Worm (Caenorhabditis elegans) whole organism, L4 larva: Measurements from ENCODE around the gene clec-51.
A peak's percentile ranks its signal among the peaks of the same experiment; 100 is the strongest.

ENCODE experiments used
- F10B5.3 ChIP-seq: sonication (generic microtip); optimal IDR thresholded peaks from 2 replicates; lab custom pipeline; 2016; ENCODE audit warnings: mild to moderate bottlenecking, missing genetic modification characterization, missing compliant biosample characterization
- R02D3.7 ChIP-seq: fragments of 150-350 bp; sonication (generic microtip); optimal IDR thresholded peaks from 3 replicates; lab custom pipeline; 2014; ENCODE audit warnings: missing biosample characterization, missing genetic modification characterization
- Y75B8A.6 ChIP-seq: fragments of 200-800 bp; sonication (Bioruptor generic); IDR thresholded peaks from 2 replicates; pipeline ENCODE4 v1.3.6; 2022; ENCODE audit warnings: missing genetic modification reagents, missing genetic modification characterization, missing compliant biosample characterization
- ZK337.2 ChIP-seq: fragments of 200-800 bp; sonication (Bioruptor generic); IDR thresholded peaks from 2 replicates; pipeline ENCODE4 v1.3.6; 2022; ENCODE audit warnings: missing genetic modification reagents, missing genetic modification characterization, missing compliant biosample characterization
- aly-2 ChIP-seq: sonication (generic microtip); optimal IDR thresholded peaks from 2 replicates; lab custom pipeline; 2018; ENCODE audit warnings: missing biosample characterization, missing genetic modification characterization
- ama-1 ChIP-seq: fragments of 150-350 bp; optimal IDR thresholded peaks from 2 replicates; lab custom pipeline; 2014; ENCODE audit warnings: inconsistent platforms, mixed read lengths
- arid-1 ChIP-seq: fragments of 200-800 bp; sonication (Bioruptor generic); conservative IDR thresholded peaks from 2 replicates; pipeline ENCODE4 v1.3.6; 2022; ENCODE audit warnings: missing genetic modification reagents, missing genetic modification characterization, missing compliant biosample characterization
- attf-4 ChIP-seq: sonication (generic microtip); optimal IDR thresholded peaks from 3 replicates; lab custom pipeline; 2017; ENCODE audit warnings: missing biosample characterization, missing genetic modification characterization
- ceh-20 ChIP-seq: fragments of 200-800 bp; sonication (Bioruptor generic); IDR thresholded peaks from 2 replicates; pipeline ENCODE4 v1.3.6; 2022; ENCODE audit warnings: missing genetic modification reagents, missing genetic modification characterization, missing compliant biosample characterization
- ceh-32 ChIP-seq: sonication (generic microtip); optimal IDR thresholded peaks from 2 replicates; lab custom pipeline; 2016; ENCODE audit warnings: mild to moderate bottlenecking, missing genetic modification characterization, missing compliant biosample characterization; ENCODE audit not compliant: poor library complexity
- ceh-82 ChIP-seq: sonication (generic microtip); optimal IDR thresholded peaks from 2 replicates; lab custom pipeline; 2017; ENCODE audit warnings: missing biosample characterization, missing genetic modification characterization
- ces-1 ChIP-seq: fragments of 150-350 bp; sonication (generic microtip); optimal IDR thresholded peaks from 4 replicates; lab custom pipeline; 2014; ENCODE audit warnings: missing biosample characterization, missing genetic modification reagents, missing genetic modification characterization
- cey-2 ChIP-seq: sonication (generic microtip); optimal IDR thresholded peaks from 3 replicates; lab custom pipeline; 2017; ENCODE audit warnings: missing genetic modification characterization, mild to moderate bottlenecking, missing compliant biosample characterization, antibody characterized with exemption, borderline replicate concordance; ENCODE audit not compliant: insufficient read depth
- ctbp-1 ChIP-seq: fragments of 200-800 bp; sonication (Bioruptor generic); IDR thresholded peaks from 2 replicates; pipeline ENCODE4 v1.3.6; 2022; ENCODE audit warnings: missing genetic modification reagents, missing genetic modification characterization, missing compliant biosample characterization
- daf-16 ChIP-seq, 3 experiments: sonication (generic microtip); optimal IDR thresholded peaks; 2 replicates each; lab custom pipeline; 2016 to 2017; ENCODE audit warnings: missing genetic modification characterization in 3 of 3, missing genetic modification reagents in 3 of 3, mild to moderate bottlenecking in 2 of 3, missing compliant biosample characterization in 2 of 3, missing biosample characterization in 1 of 3, moderate library complexity in 1 of 3
- dmd-8 ChIP-seq: fragments of 200-800 bp; sonication (Bioruptor generic); IDR thresholded peaks from 2 replicates; pipeline ENCODE4 v1.3.6; 2022; ENCODE audit warnings: missing genetic modification characterization, missing compliant biosample characterization
- dpl-1 ChIP-seq: fragments of 150-350 bp; optimal IDR thresholded peaks from 2 replicates; lab custom pipeline; 2014; ENCODE audit warnings: missing biosample characterization, missing genetic modification reagents, missing genetic modification characterization
- dve-1 ChIP-seq: sonication (generic microtip); optimal IDR thresholded peaks from 2 replicates; lab custom pipeline; 2017; ENCODE audit warnings: antibody characterized with exemption, mild to moderate bottlenecking, missing genetic modification characterization, missing compliant biosample characterization; ENCODE audit not compliant: insufficient read depth
- egl-27 ChIP-seq: sonication (generic microtip); optimal IDR thresholded peaks from 3 replicates; lab custom pipeline; 2017; ENCODE audit warnings: missing biosample characterization, missing genetic modification reagents, missing genetic modification characterization
- fkh-10 ChIP-seq: fragments of 150-350 bp; optimal IDR thresholded peaks from 2 replicates; lab custom pipeline; 2014; ENCODE audit warnings: missing biosample characterization, missing genetic modification reagents, missing genetic modification characterization
- hmg-1.1 ChIP-seq: fragments of 200-800 bp; sonication (Bioruptor generic); IDR thresholded peaks from 2 replicates; pipeline ENCODE4 v1.3.6; 2022; ENCODE audit warnings: missing genetic modification reagents, missing genetic modification characterization, missing compliant biosample characterization
- lim-7 ChIP-seq: fragments of 200-800 bp; sonication (Bioruptor generic); IDR thresholded peaks from 2 replicates; pipeline ENCODE4 v1.3.6; 2022; ENCODE audit warnings: missing genetic modification characterization, missing compliant biosample characterization
- lin-1 ChIP-seq: fragments of 200-800 bp; sonication (Bioruptor generic); IDR thresholded peaks from 2 replicates; pipeline ENCODE4 v1.3.6; 2022; ENCODE audit warnings: missing genetic modification reagents, missing genetic modification characterization, missing compliant biosample characterization
- lin-13 ChIP-seq: fragments of 150-350 bp; optimal IDR thresholded peaks from 2 replicates; lab custom pipeline; 2014; ENCODE audit warnings: missing biosample characterization, missing genetic modification reagents, missing genetic modification characterization
- lin-15B ChIP-seq: fragments of 150-350 bp; sonication (generic microtip); optimal IDR thresholded peaks from 3 replicates; lab custom pipeline; 2014; ENCODE audit warnings: missing biosample characterization, missing genetic modification characterization
- lin-39 ChIP-seq: fragments of 150-350 bp; optimal IDR thresholded peaks from 2 replicates; lab custom pipeline; 2014; ENCODE audit warnings: missing biosample characterization, missing genetic modification reagents, missing genetic modification characterization
- madf-9 ChIP-seq: fragments of 200-800 bp; sonication (Bioruptor generic); conservative IDR thresholded peaks from 2 replicates; pipeline ENCODE4 v1.3.6; 2022; ENCODE audit warnings: missing genetic modification reagents, missing genetic modification characterization, missing compliant biosample characterization
- mdl-1 ChIP-seq, 2 experiments: fragments of 150-350 bp in 1 of 2; sonication (generic microtip) in 1 of 2; optimal IDR thresholded peaks; 2 replicates each; lab custom pipeline; 2014 to 2017; ENCODE audit warnings: missing biosample characterization in 2 of 2, missing genetic modification characterization in 2 of 2
- mdt-29 ChIP-seq: fragments of 200-800 bp; sonication (Bioruptor generic); IDR thresholded peaks from 2 replicates; pipeline ENCODE4 v1.3.6; 2022; ENCODE audit warnings: missing genetic modification reagents, missing genetic modification characterization, missing compliant biosample characterization
- mxl-2 ChIP-seq: fragments of 200-800 bp; sonication (Bioruptor generic); conservative IDR thresholded peaks from 2 replicates; pipeline ENCODE4 v1.3.6; 2022; ENCODE audit warnings: missing genetic modification reagents, missing genetic modification characterization, missing compliant biosample characterization
- nhr-237 ChIP-seq: sonication (generic microtip); optimal IDR thresholded peaks from 2 replicates; lab custom pipeline; 2017; ENCODE audit warnings: missing biosample characterization, missing genetic modification characterization
- nhr-48 ChIP-seq: sonication (generic microtip); optimal IDR thresholded peaks from 2 replicates; lab custom pipeline; 2016; ENCODE audit warnings: mild to moderate bottlenecking, missing genetic modification characterization, missing compliant biosample characterization
- nhr-77 ChIP-seq: fragments of 150-350 bp; optimal IDR thresholded peaks from 2 replicates; lab custom pipeline; 2014; ENCODE audit warnings: missing biosample characterization, missing genetic modification characterization
- php-3 ChIP-seq: fragments of 200-800 bp; sonication (Bioruptor generic); IDR thresholded peaks from 2 replicates; pipeline ENCODE4 v1.3.6; 2022; ENCODE audit warnings: missing genetic modification reagents, missing genetic modification characterization, missing compliant biosample characterization
- rbr-2 ChIP-seq: sonication (generic microtip); optimal IDR thresholded peaks from 2 replicates; lab custom pipeline; 2016; ENCODE audit warnings: missing genotype, missing genetic modification characterization, missing compliant biosample characterization
- saeg-2 ChIP-seq: fragments of 200-800 bp; sonication (Bioruptor generic); IDR thresholded peaks from 2 replicates; pipeline ENCODE4 v1.3.6; 2022; ENCODE audit warnings: missing genetic modification reagents, missing genetic modification characterization, missing compliant biosample characterization
- set-16 ChIP-seq: fragments of 200-800 bp; sonication (Bioruptor generic); IDR thresholded peaks from 2 replicates; pipeline ENCODE4 v1.3.6; 2022; ENCODE audit warnings: missing genetic modification reagents, missing genetic modification characterization, missing compliant biosample characterization
- snpc-1.2 ChIP-seq: fragments of 200-800 bp; sonication (Bioruptor generic); IDR thresholded peaks from 2 replicates; pipeline ENCODE4 v1.3.6; 2022; ENCODE audit warnings: missing genetic modification reagents, missing genetic modification characterization, missing compliant biosample characterization
- tag-97 ChIP-seq: fragments of 200-800 bp; sonication (Bioruptor generic); IDR thresholded peaks from 2 replicates; pipeline ENCODE4 v1.3.6; 2022; ENCODE audit warnings: missing genetic modification characterization, missing compliant biosample characterization
- unc-130 ChIP-seq: sonication (generic microtip); optimal IDR thresholded peaks from 2 replicates; lab custom pipeline; 2016; ENCODE audit warnings: missing genetic modification reagents, missing genetic modification characterization, missing compliant biosample characterization
- unc-39 ChIP-seq: sonication (generic microtip); optimal IDR thresholded peaks from 2 replicates; lab custom pipeline; 2017; ENCODE audit warnings: missing biosample characterization, missing genetic modification characterization
- unc-62 ChIP-seq, 3 experiments: fragments of 150-350 bp in 1 of 3; sonication (generic microtip); optimal IDR thresholded peaks in 2 of 3; peaks in 1 of 3; 1 replicate in 1 of 3; 2 replicates in 2 of 3; lab custom pipeline; 2014 to 2017; ENCODE audit warnings: missing biosample characterization in 3 of 3, missing genetic modification characterization in 3 of 3, missing genetic modification reagents in 3 of 3, missing genotype in 1 of 3
- vab-7 ChIP-seq: fragments of 200-800 bp; sonication (Bioruptor generic); IDR thresholded peaks from 2 replicates; pipeline ENCODE4 v1.3.6; 2022; ENCODE audit warnings: missing genetic modification reagents, missing genetic modification characterization, missing compliant biosample characterization

The clec-51 gene

ce11 chrIV:8174792-8175191, 11.2 kb upstream of the clec-51 start (continued):
- TF ChIP-seq cey-2 (tag; lab: Kevin White, UChicago), result no peak
- no peak for TF ChIP-seq ceh-32
- TF ChIP-seq madf-9 (GFP tag; lab: Robert Waterston, UW), result no peak
- peak; percentile 71; the same call in 1 of the 2 replicates for TF ChIP-seq lin-1 (GFP tag; lab: Robert Waterston, UW)
- TF ChIP-seq mdt-29, result no peak
- 0 out of 2 replicates have a peak, but pooled peaks have one; percentile 27 for TF ChIP-seq ceh-20 (GFP tag; lab: Robert Waterston, UW)
- no peak for TF ChIP-seq unc-39 (tag; lab: Kevin White, UChicago)
- TF ChIP-seq lin-13 (GFP tag; lab: Kevin White, UChicago), result no peak
- no peak for TF ChIP-seq R02D3.7 (tag; lab: Kevin White, UChicago)
- TF ChIP-seq ZK337.2, result no peak
- TF ChIP-seq saeg-2 (GFP tag; lab: Robert Waterston, UW), result no peak
- no peak for TF ChIP-seq daf-16 (GFP tag; optimal IDR thresholded peaks at IDR 0.05; lab: Kevin White, UChicago)
- peak; percentile 34 for TF ChIP-seq daf-16 (tag; optimal IDR thresholded peaks at IDR 0.05; lab: Kevin White, UChicago)
- no peak for TF ChIP-seq ces-1 (GFP tag; lab: Kevin White, UChicago)
- no peak for TF ChIP-seq tag-97 (GFP tag; lab: Robert Waterston, UW)
- TF ChIP-seq lim-7 (GFP tag; lab: Robert Waterston, UW), result no peak
- 0 out of 2 replicates have a peak, but pooled peaks have one; percentile 33 for TF ChIP-seq Y75B8A.6
- TF ChIP-seq nhr-48, result peak; percentile 30
- no peak for TF ChIP-seq vab-7
- TF ChIP-seq ceh-82 (tag; lab: Kevin White, UChicago), result no peak
- TF ChIP-seq set-16 (GFP tag; lab: Robert Waterston, UW), result no peak
- TF ChIP-seq lin-15B, result no peak
- TF ChIP-seq attf-4 (tag; lab: Kevin White, UChicago), result no peak
- no peak for TF ChIP-seq dmd-8 (GFP tag; lab: Robert Waterston, UW)
- TF ChIP-seq arid-1 (GFP tag; lab: Robert Waterston, UW), result no peak
- TF ChIP-seq aly-2 (tag; lab: Kevin White, UChicago), result no peak
- no peak for TF ChIP-seq dpl-1 (GFP tag; lab: Kevin White, UChicago)
- no peak for TF ChIP-seq snpc-1.2
- TF ChIP-seq mdl-1 (tag; optimal IDR thresholded peaks at IDR 0.05; lab: Kevin White, UChicago), result peak in 1 of 2 experiments; percentile 37
- TF ChIP-seq egl-27, result no peak
- TF ChIP-seq nhr-237 (tag; lab: Kevin White, UChicago), result no peak
- TF ChIP-seq nhr-77, result no peak
- no peak for TF ChIP-seq fkh-10 (GFP tag; lab: Kevin White, UChicago)
- TF ChIP-seq F10B5.3, result no peak
- no peak for TF ChIP-seq php-3
- no peak for TF ChIP-seq hmg-1.1 (GFP tag; lab: Robert Waterston, UW)
- TF ChIP-seq ama-1 (lab: Kevin White, UChicago), result no peak
- TF ChIP-seq dve-1, result peak; percentile 52
- TF ChIP-seq lin-39 (tag; lab: Kevin White, UChicago), result no peak
- TF ChIP-seq rbr-2, result no peak
- no peak for TF ChIP-seq mxl-2 (GFP tag; lab: Robert Waterston, UW)
- no peak for TF ChIP-seq unc-130

- TF ChIP-seq unc-62 (GFP tag; optimal IDR thresholded peaks at IDR 0.05 in 1 of 2; lab: Kevin White, UChicago) (peak in 1 of 2 experiments; percentile 13), unc-62 (tag; optimal IDR thresholded peaks at IDR 0.05; lab: Kevin White, UChicago) (no peak), ctbp-1 (GFP tag; lab: Robert Waterston, UW) (no peak)
- TF ChIP-seq, all 104 proteins: peak for 1
Measured at ce11 chrIV:8173610-8174009, 10.0 kb upstream of the clec-51 start.
